Fruit fly (Drosophila melanogaster): ENCODE data around the gene CG33784.

DNA sequence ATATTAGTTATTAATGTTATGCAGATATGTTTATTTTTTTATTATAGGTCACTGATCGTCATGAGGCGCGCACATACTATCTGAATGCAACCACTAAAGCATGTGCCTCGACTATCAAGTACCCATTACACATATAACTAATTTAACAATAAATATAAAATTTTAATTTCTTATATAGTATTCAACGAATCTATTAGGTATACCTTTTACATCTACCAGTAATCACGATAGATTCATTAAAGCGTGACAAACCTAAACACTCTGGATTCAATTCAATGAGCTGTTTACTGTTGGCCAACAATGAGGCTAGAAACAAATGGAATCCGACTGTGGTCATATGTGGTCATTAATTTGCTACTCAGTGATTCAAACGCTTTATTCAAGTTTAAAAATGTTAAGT is at the start of gene CG33784:
- TF ChIP-seq CG13204 (GFP tag; optimal IDR thresholded peaks at IDR 0.05) (no peak), D1 (tag; optimal IDR thresholded peaks at IDR 0.05) (no peak), fd96Ca (GFP tag; IDR thresholded peaks at IDR 0.05) (no peak), CG8301 (tag; optimal IDR thresholded peaks at IDR 0.05) (no peak), CG34367 (tag; optimal IDR thresholded peaks at IDR 0.05) (no peak), Pif1A (GFP tag; optimal IDR thresholded peaks at IDR 0.05) (no peak), CG4496 (GFP tag; IDR thresholded peaks at IDR 0.05) (no peak), rn (GFP tag; IDR thresholded peaks at IDR 0.05) (no peak), CG17806 (tag; optimal IDR thresholded peaks at IDR 0.05) (no peak), CG12605 (GFP tag; IDR thresholded peaks at IDR 0.05) (no peak), CG14655 (GFP tag; optimal IDR thresholded peaks at IDR 0.05) (no peak), gl (tag; optimal IDR thresholded peaks at IDR 0.05) (no peak), CG15710 (tag; optimal IDR thresholded peaks at IDR 0.05) (no peak)

All from whole organism, pupa.